Worm (Caenorhabditis elegans): ENCODE data around the gene K12H6.4.
A peak's percentile ranks its signal among the peaks of the same experiment; 100 is the strongest.

DNA sequence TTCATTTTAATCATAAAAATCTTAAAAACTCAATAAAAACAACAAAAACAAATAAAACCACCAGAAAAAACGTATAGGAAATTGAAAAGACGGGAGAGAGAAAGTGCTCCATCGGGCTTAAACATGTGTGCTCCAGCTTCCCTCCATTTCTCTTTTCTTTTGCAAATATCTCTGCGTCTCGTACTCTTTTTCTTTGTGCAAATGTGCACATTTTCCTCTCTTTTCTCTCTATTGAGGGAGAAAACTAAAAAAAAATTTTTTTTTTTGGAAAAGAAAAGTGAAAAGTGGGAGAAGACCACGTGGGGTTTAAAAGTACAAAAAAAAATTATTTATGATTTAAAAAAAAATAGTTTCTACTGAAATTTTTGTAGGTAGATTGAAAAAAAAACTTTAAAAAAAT, 19.8 kb downstream of the K12H6.4 start:
- TF ChIP-seq fos-1 (tag; optimal IDR thresholded peaks at IDR 0.05) (no peak), daf-8 (GFP tag; IDR thresholded peaks at IDR 0.05) (no peak), rbr-2 (tag; optimal IDR thresholded peaks at IDR 0.05) (no peak), lsy-2 (tag; optimal IDR thresholded peaks at IDR 0.05) (peak in 1 of 2 experiments; percentile 52), R02D3.7 (tag; optimal IDR thresholded peaks at IDR 0.05) (no peak), F10B5.3 (tag; optimal IDR thresholded peaks at IDR 0.05) (no peak), mdl-1 (tag; optimal IDR thresholded peaks at IDR 0.05) (peak in 1 of 2 experiments; percentile 65), ces-1 (GFP tag; optimal IDR thresholded peaks at IDR 0.05) (no peak)

Data from whole organism, L4 larva.